Fruit fly (Drosophila melanogaster) whole organism, embryonic: ENCODE results near the gene CG32845.

Experiments
- Antp ChIP-seq: fragments of 200-800 bp; sonication (Bioruptor generic); optimal IDR thresholded peaks from 3 replicates; lab custom pipeline; 2016; ENCODE audit warnings: missing biosample characterization, missing genetic modification characterization
- Awh ChIP-seq: fragments of 200-800 bp; sonication (Bioruptor generic); IDR thresholded peaks from 2 replicates; pipeline ENCODE4, ENCODE4 v1.3.6; 2022; ENCODE audit warnings: missing biosample characterization, missing genetic modification characterization
- B-H2 ChIP-seq: fragments of 200-800 bp; sonication (Bioruptor generic); optimal IDR thresholded peaks from 2 replicates; lab custom pipeline; 2018; ENCODE audit warnings: missing biosample characterization, mild to moderate bottlenecking, missing genetic modification characterization
- Bgb ChIP-seq: fragments of 200-800 bp; sonication (Bioruptor generic); IDR thresholded peaks from 2 replicates; pipeline ENCODE4 v1.3.6; 2022; ENCODE audit warnings: missing biosample characterization, missing genetic modification characterization; ENCODE audit not compliant: partially characterized antibody
- Blimp-1 ChIP-seq: fragments of 200-800 bp; sonication (Bioruptor generic); optimal IDR thresholded peaks from 3 replicates; lab custom pipeline; 2018; ENCODE audit warnings: missing biosample characterization, missing genetic modification characterization, mild to moderate bottlenecking, moderate library complexity, missing genetic modification reagents
- CG1024 ChIP-seq: fragments of 200-800 bp; sonication (Bioruptor generic); IDR thresholded peaks from 2 replicates; pipeline ENCODE4 v1.3.6; 2022; ENCODE audit warnings: missing biosample characterization, missing genetic modification characterization
- CG10959 ChIP-seq: fragments of 200-800 bp; sonication (Bioruptor generic); IDR thresholded peaks from 2 replicates; pipeline ENCODE4 v1.3.6; 2022; ENCODE audit warnings: missing biosample characterization, missing genetic modification characterization
- CG10979 ChIP-seq: fragments of 200-800 bp; sonication (Bioruptor generic); optimal IDR thresholded peaks from 2 replicates; lab custom pipeline; 2018; ENCODE audit warnings: missing biosample characterization, mild to moderate bottlenecking, missing genetic modification characterization, moderate library complexity
- CG11695 ChIP-seq: fragments of 200-800 bp; sonication (Bioruptor generic); IDR thresholded peaks from 3 replicates; pipeline ENCODE4 v1.3.6; 2022; ENCODE audit warnings: missing biosample characterization, missing genetic modification characterization
- CG11723 ChIP-seq: fragments of 200-800 bp; sonication (Bioruptor generic); optimal IDR thresholded peaks from 2 replicates; lab custom pipeline; 2017; ENCODE audit warnings: missing biosample characterization, mild to moderate bottlenecking, missing genetic modification characterization
- CG1529 ChIP-seq: fragments of 200-800 bp; sonication (Bioruptor generic); optimal IDR thresholded peaks from 3 replicates; lab custom pipeline; 2018; ENCODE audit warnings: missing biosample characterization, missing genetic modification characterization
- CG17359 ChIP-seq: fragments of 200-800 bp; sonication (Bioruptor generic); optimal IDR thresholded peaks from 3 replicates; lab custom pipeline; 2018; ENCODE audit warnings: missing biosample characterization, mild to moderate bottlenecking, missing genetic modification characterization, moderate library complexity
- CG17568 ChIP-seq: fragments of 200-800 bp; sonication (Bioruptor generic); optimal IDR thresholded peaks from 2 replicates; lab custom pipeline; 2018; ENCODE audit warnings: missing biosample characterization, mild to moderate bottlenecking, missing genetic modification characterization, moderate library complexity
- CG17612 ChIP-seq: fragments of 200-800 bp; sonication (Bioruptor generic); IDR thresholded peaks from 2 replicates; pipeline ENCODE4 v1.3.6; 2022; ENCODE audit warnings: missing biosample characterization, missing genetic modification characterization
- CG18262 ChIP-seq: fragments of 200-800 bp; optimal IDR thresholded peaks from 3 replicates; lab custom pipeline; 2019; ENCODE audit warnings: missing biosample characterization, mild to moderate bottlenecking, missing genetic modification characterization, moderate library complexity
- CG18476 ChIP-seq: fragments of 200-800 bp; sonication (Bioruptor generic); optimal IDR thresholded peaks from 2 replicates; lab custom pipeline; 2016; ENCODE audit warnings: missing biosample characterization, mild to moderate bottlenecking, missing genetic modification characterization
- CG2712 ChIP-seq: fragments of 200-800 bp; optimal IDR thresholded peaks from 3 replicates; lab custom pipeline; 2019; ENCODE audit warnings: missing biosample characterization, mild to moderate bottlenecking, missing genetic modification characterization, moderate library complexity
- CG30403 ChIP-seq: fragments of 200-800 bp; sonication (Bioruptor generic); optimal IDR thresholded peaks from 3 replicates; lab custom pipeline; 2016; ENCODE audit warnings: missing biosample characterization, missing genetic modification characterization
- CG31224 ChIP-seq: fragments of 200-800 bp; sonication (Bioruptor generic); IDR thresholded peaks from 2 replicates; pipeline ENCODE4 v1.3.6; 2022; ENCODE audit warnings: missing biosample characterization, missing genetic modification characterization
- CG32532 ChIP-seq: fragments of 200-800 bp; sonication (Bioruptor generic); IDR thresholded peaks from 2 replicates; pipeline ENCODE4 v1.3.6; 2022; ENCODE audit warnings: missing biosample characterization, missing genetic modification characterization
- CG32767 ChIP-seq: fragments of 200-800 bp; sonication (Bioruptor generic); IDR thresholded peaks from 2 replicates; pipeline ENCODE4 v1.3.6; 2022; ENCODE audit warnings: missing biosample characterization, missing genetic modification characterization
- CG8359 ChIP-seq: fragments of 200-800 bp; sonication (Bioruptor generic); optimal IDR thresholded peaks from 2 replicates; lab custom pipeline; 2017; ENCODE audit warnings: missing biosample characterization, mild to moderate bottlenecking, missing genetic modification characterization, borderline replicate concordance
- CG8924 ChIP-seq: fragments of 200-800 bp; optimal IDR thresholded peaks from 3 replicates; lab custom pipeline; 2019; ENCODE audit warnings: missing biosample characterization, mild to moderate bottlenecking, missing genetic modification characterization, moderate library complexity
- CG9215 ChIP-seq: fragments of 200-800 bp; sonication (Bioruptor generic); IDR thresholded peaks from 2 replicates; pipeline ENCODE4 v1.3.6; 2022; ENCODE audit warnings: missing biosample characterization, missing genetic modification characterization
- CG9797 ChIP-seq: fragments of 200-800 bp; sonication (Bioruptor generic); optimal IDR thresholded peaks from 3 replicates; lab custom pipeline; 2018; ENCODE audit warnings: missing biosample characterization, mild to moderate bottlenecking, missing genetic modification characterization
- CrebB ChIP-seq: fragments of 200-800 bp; sonication (Bioruptor generic); optimal IDR thresholded peaks from 3 replicates; lab custom pipeline; 2018; ENCODE audit warnings: missing biosample characterization, mild to moderate bottlenecking, missing genetic modification characterization
- H2.0 ChIP-seq: fragments of 200-800 bp; sonication (Bioruptor generic); IDR thresholded peaks from 2 replicates; pipeline ENCODE4 v1.3.6; 2022; ENCODE audit warnings: missing biosample characterization, missing genetic modification characterization
- MTF-1 ChIP-seq: fragments of 200-800 bp; sonication (Bioruptor generic); optimal IDR thresholded peaks from 2 replicates; lab custom pipeline; 2018; ENCODE audit warnings: missing biosample characterization, mild to moderate bottlenecking, missing genetic modification characterization, borderline replicate concordance
- Optix ChIP-seq: fragments of 200-800 bp; sonication (Bioruptor generic); IDR thresholded peaks from 3 replicates; pipeline ENCODE4 v1.3.6; 2022; ENCODE audit warnings: missing biosample characterization, missing genetic modification characterization
- Rfx ChIP-seq: fragments of 200-800 bp; sonication (Bioruptor generic); IDR thresholded peaks from 2 replicates; pipeline ENCODE4 v1.3.6; 2022; ENCODE audit warnings: missing biosample characterization, missing genetic modification characterization
- Sry-δ ChIP-seq: fragments of 200-800 bp; sonication (Bioruptor generic); optimal IDR thresholded peaks from 2 replicates; lab custom pipeline; 2016; ENCODE audit warnings: missing biosample characterization, missing genetic modification characterization
- TFAM ChIP-seq: fragments of 200-800 bp; sonication (Bioruptor generic); optimal IDR thresholded peaks from 2 replicates; lab custom pipeline; 2017; ENCODE audit warnings: missing biosample characterization, missing genetic modification characterization, inconsistent platforms
- ab ChIP-seq: fragments of 200-800 bp; sonication (Bioruptor generic); optimal IDR thresholded peaks from 2 replicates; lab custom pipeline; 2016; ENCODE audit warnings: missing biosample characterization, missing genetic modification characterization
- abd-A ChIP-seq: fragments of 200-800 bp; sonication (Bioruptor generic); optimal IDR thresholded peaks from 3 replicates; lab custom pipeline; 2019; ENCODE audit warnings: missing biosample characterization, mild to moderate bottlenecking, missing genetic modification characterization, moderate library complexity
- chm ChIP-seq: fragments of 200-800 bp; sonication (Bioruptor generic); IDR thresholded peaks from 2 replicates; pipeline ENCODE4 v1.3.6; 2022; ENCODE audit warnings: missing biosample characterization, missing genetic modification characterization
- en ChIP-seq: fragments of 200-800 bp; sonication (Bioruptor generic); optimal IDR thresholded peaks from 2 replicates; lab custom pipeline; 2016; ENCODE audit warnings: missing biosample characterization, missing genetic modification characterization
- fru ChIP-seq: fragments of >200 bp; optimal IDR thresholded peaks from 2 replicates; lab custom pipeline; 2017
- fu2 ChIP-seq: fragments of 200-800 bp; sonication (Bioruptor generic); optimal IDR thresholded peaks from 2 replicates; lab custom pipeline; 2016; ENCODE audit warnings: missing biosample characterization, missing genetic modification characterization
- gt ChIP-seq: fragments of 200-800 bp; sonication (Bioruptor generic); IDR thresholded peaks from 2 replicates; pipeline ENCODE4 v1.3.6; 2022; ENCODE audit warnings: missing biosample characterization, missing genetic modification characterization
- nerfin-1 ChIP-seq: fragments of 200-800 bp; sonication (Bioruptor generic); optimal IDR thresholded peaks from 3 replicates; lab custom pipeline; 2019; ENCODE audit warnings: missing biosample characterization, mild to moderate bottlenecking, missing genetic modification characterization, moderate library complexity
- org-1 ChIP-seq: fragments of 200-800 bp; sonication (Bioruptor generic); optimal IDR thresholded peaks from 2 replicates; lab custom pipeline; 2017; ENCODE audit warnings: missing biosample characterization, missing genetic modification characterization
- sc ChIP-seq, 3 experiments: fragments of >200 bp in 2 of 3; fragments of 200-800 bp in 1 of 3; sonication (Bioruptor generic) in 1 of 3; optimal IDR thresholded peaks; 2 replicates in 2 of 3; 3 replicates in 1 of 3; lab custom pipeline; 2017; ENCODE audit warnings: mild to moderate bottlenecking in 1 of 3, missing biosample characterization in 1 of 3, missing genetic modification characterization in 1 of 3, missing genetic modification reagents in 1 of 3
- sens-2 ChIP-seq: fragments of 200-800 bp; sonication (Bioruptor generic); IDR thresholded peaks from 2 replicates; pipeline ENCODE4 v1.3.6; 2022; ENCODE audit warnings: missing biosample characterization, missing genetic modification characterization
- ssp ChIP-seq: fragments of 200-800 bp; sonication (Bioruptor generic); IDR thresholded peaks from 2 replicates; pipeline ENCODE4 v1.3.6; 2022; ENCODE audit warnings: missing biosample characterization, missing genetic modification characterization
- toy ChIP-seq: fragments of 200-800 bp; sonication (Bioruptor generic); IDR thresholded peaks from 2 replicates; pipeline ENCODE4 v1.3.6; 2022; ENCODE audit warnings: missing biosample characterization, missing genetic modification characterization
- unpg ChIP-seq: fragments of 200-800 bp; sonication (Bioruptor generic); optimal IDR thresholded peaks from 3 replicates; lab custom pipeline; 2018; ENCODE audit warnings: missing biosample characterization, mild to moderate bottlenecking, missing genetic modification characterization, moderate library complexity
- vfl ChIP-seq: fragments of 200-800 bp; sonication (Bioruptor generic); optimal IDR thresholded peaks from 2 replicates; lab custom pipeline; 2016; ENCODE audit warnings: missing biosample characterization, missing genetic modification characterization
- zfh1 ChIP-seq: fragments of 200-800 bp; sonication (Bioruptor generic); IDR thresholded peaks from 3 replicates; pipeline ENCODE4 v1.3.6; 2022; ENCODE audit warnings: missing biosample characterization, missing genetic modification characterization
- zfh2 ChIP-seq: fragments of 200-800 bp; sonication (Bioruptor generic); optimal IDR thresholded peaks from 2 replicates; lab custom pipeline; 2016; ENCODE audit warnings: missing biosample characterization, missing genetic modification characterization

The CG32845 gene

DNA sequence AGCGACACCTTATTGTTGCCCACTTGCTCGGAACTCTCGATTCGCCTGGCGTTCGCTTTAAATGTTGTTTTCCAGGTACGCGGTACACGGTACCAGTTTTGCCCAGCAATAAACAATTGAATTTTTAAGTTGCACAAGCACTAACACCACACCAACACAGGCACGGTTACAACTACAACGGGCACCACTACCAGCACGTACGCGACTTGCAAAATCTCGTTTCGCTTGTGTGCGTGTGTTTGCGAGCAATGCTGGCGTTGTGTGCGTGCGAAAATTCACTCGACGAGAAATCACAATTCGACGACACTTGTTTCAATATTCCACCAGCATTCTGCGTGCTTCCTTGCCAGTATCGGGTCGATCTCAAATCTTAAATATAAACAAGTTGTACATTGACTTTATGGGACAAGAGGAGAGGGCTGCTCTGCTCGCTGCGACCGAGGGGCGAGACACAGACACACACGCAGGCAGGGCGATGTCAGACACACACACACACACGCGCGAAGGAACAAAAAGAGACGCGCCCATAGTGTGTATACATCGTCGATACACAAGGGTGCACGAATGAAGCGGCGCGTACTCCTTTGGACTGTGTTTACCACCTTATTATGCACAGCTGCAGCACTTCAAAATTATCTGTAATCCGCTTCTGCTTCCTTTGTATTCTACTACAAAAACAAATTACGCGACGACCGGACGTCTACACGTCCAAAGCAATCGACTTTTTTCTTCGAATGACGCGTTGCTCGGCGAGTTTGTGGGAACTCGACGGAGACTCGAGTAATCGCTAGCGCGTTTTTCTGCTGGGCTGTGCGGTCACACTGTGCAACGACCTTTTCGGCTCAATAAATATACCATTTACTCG, 46.2 kb upstream of the CG32845 start, which contains the start of gene fwd (continued):
- TF ChIP-seq CG8924 (tag; lab: Kevin White, UChicago) (peak; percentile 76), CG2712 (tag; lab: Kevin White, UChicago) (peak; percentile 41), CG18476 (GFP tag; lab: Kevin White, UChicago) (no peak), ab (GFP tag; lab: Kevin White, UChicago) (no peak), unpg (GFP tag; lab: Kevin White, UChicago) (peak; percentile 26), CG30403 (GFP tag; lab: Kevin White, UChicago) (no peak), CG1024 (GFP tag; lab: Robert Waterston, UW) (no peak), CG9215 (GFP tag; lab: Robert Waterston, UW) (no peak), CrebB (tag; lab: Kevin White, UChicago) (peak; percentile 24), abd-A (no peak), gt (GFP tag; lab: Robert Waterston, UW) (no peak), CG32767 (GFP tag; lab: Robert Waterston, UW) (peak; percentile 87), Antp (GFP tag; lab: Kevin White, UChicago) (no peak), CG18262 (tag; lab: Kevin White, UChicago) (peak; percentile 35), CG32532 (GFP tag; lab: Robert Waterston, UW) (peak; percentile 36; the same call in 1 of the 2 replicates), CG1529 (GFP tag; lab: Kevin White, UChicago) (no peak), zfh2 (GFP tag; lab: Kevin White, UChicago) (peak; percentile 3), MTF-1 (GFP tag; lab: Kevin White, UChicago) (no peak), CG8359 (GFP tag; lab: Kevin White, UChicago) (no peak), TFAM (GFP tag; lab: Kevin White, UChicago) (no peak), H2.0 (GFP tag; lab: Robert Waterston, UW) (no peak), fu2 (GFP tag; lab: Kevin White, UChicago) (no peak), chm (GFP tag; lab: Robert Waterston, UW) (no peak; the same call in 1 of the 2 replicates), CG9797 (GFP tag; lab: Kevin White, UChicago) (peak; percentile 98), en (GFP tag; lab: Kevin White, UChicago) (peak; percentile 12), CG17568 (GFP tag; lab: Kevin White, UChicago) (no peak), sens-2 (no peak), vfl (GFP tag; lab: Kevin White, UChicago) (no peak), B-H2 (GFP tag; lab: Kevin White, UChicago) (peak; percentile 39), CG10959 (GFP tag; lab: Robert Waterston, UW) (no peak), CG17359 (tag; lab: Kevin White, UChicago) (no peak), CG31224 (GFP tag; lab: Robert Waterston, UW) (no peak), ssp (GFP tag; lab: Robert Waterston, UW) (peak; percentile 15; the same call in 1 of the 2 replicates), Bgb (GFP tag; lab: Robert Waterston, UW) (peak; percentile 41; the same call in 1 of the 2 replicates), toy (GFP tag; lab: Robert Waterston, UW) (no peak), CG10979 (tag; lab: Kevin White, UChicago) (peak; percentile 25), Optix (GFP tag; lab: Robert Waterston, UW) (no peak), Blimp-1 (GFP tag; lab: Kevin White, UChicago) (no peak), sc (optimal IDR thresholded peaks at IDR 0.05; lab: Kevin White, UChicago) (no peak), sc (GFP tag; optimal IDR thresholded peaks at IDR 0.05; lab: Kevin White, UChicago) (no peak), zfh1 (GFP tag; lab: Robert Waterston, UW) (0 out of 3 replicates have a peak, but pooled peaks have one; percentile 12), Rfx (GFP tag; lab: Robert Waterston, UW) (peak; percentile 34; the same call in 1 of the 2 replicates), nerfin-1 (peak; percentile 38), Awh (GFP tag; lab: Robert Waterston, UW) (no peak; the same call in 1 of the 2 replicates), org-1 (GFP tag; lab: Kevin White, UChicago) (no peak), CG11695 (no peak), fru (lab: Kevin White, UChicago) (no peak), Sry-δ (GFP tag; lab: Kevin White, UChicago) (peak; percentile 53), CG17612 (GFP tag; lab: Robert Waterston, UW) (no peak), CG11723 (no peak)
